Fruit fly (Drosophila melanogaster): ENCODE results near the gene CG11286.
A peak's percentile ranks its signal among the peaks of the same experiment; 100 is the strongest.

CG11286 gene

DNA sequence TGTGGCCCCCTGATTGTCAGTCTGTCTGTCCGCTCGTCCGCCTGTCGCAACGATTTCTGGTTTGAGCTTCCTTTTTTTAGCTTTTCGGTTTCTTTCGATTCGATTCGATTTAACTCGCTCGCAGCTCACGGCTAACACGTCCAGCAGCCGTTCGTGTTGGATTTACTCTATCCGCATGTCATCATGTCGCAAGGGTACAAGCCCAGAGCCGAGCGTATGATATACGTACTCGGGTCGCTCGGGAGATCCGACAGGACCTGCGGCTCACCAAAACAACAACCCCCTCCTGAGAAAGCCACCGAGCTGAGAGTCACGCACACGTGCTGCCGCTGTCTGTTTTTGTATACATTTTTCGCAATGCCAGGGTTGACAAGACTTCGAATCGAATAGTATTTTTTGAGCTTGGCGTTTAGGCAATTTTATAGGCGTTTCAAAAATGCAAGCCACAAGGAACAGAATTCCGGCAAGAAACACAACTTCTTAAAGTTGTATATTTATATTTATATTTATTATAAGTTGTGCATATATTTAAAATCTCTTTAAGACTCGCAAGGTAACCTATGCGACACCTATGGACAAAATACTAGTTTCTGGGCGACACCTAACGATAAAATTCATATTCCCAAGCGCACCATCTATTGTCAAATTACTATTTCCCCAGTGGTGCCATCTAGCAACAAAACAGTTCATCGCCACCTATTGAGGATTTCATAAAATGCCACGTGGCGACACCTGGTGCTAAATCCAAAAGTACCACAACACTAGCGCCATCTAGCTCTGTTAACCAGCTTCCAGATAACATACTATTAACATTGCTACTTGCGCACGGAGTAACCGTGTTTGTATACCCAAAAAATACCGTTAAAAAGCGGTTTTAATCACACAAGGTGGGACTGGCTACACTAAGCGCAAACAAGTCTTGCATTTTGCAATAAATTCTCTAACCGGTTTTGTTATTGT, 38.4 kb upstream of the CG11286 start, which contains the start of the genes CG2993 and sgll (continued):
- peak; percentile 90 for TF ChIP-seq HLH3B (GFP tag; IDR thresholded peaks at IDR 0.05)
- peak; percentile 93 for TF ChIP-seq Rx (GFP tag; IDR thresholded peaks at IDR 0.05)
- TF ChIP-seq zen (tag; optimal IDR thresholded peaks at IDR 0.05): peak; percentile 88
- TF ChIP-seq gcm2 (GFP tag; optimal IDR thresholded peaks at IDR 0.05): peak; percentile 69
- peak; percentile 76; the same call in 2 of the 3 replicates for TF ChIP-seq jigr1 (GFP tag; IDR thresholded peaks at IDR 0.05)
- peak; percentile 72 for TF ChIP-seq seq (GFP tag; IDR thresholded peaks at IDR 0.05)
- peak; percentile 86 for TF ChIP-seq cwo (GFP tag; optimal IDR thresholded peaks at IDR 0.05)
- TF ChIP-seq da (GFP tag; optimal IDR thresholded peaks at IDR 0.05): peak; percentile 93
- peak; percentile 80 for TF ChIP-seq ERR (GFP tag; optimal IDR thresholded peaks at IDR 0.05)
- peak; percentile 83 for TF ChIP-seq CG2116 (GFP tag; optimal IDR thresholded peaks at IDR 0.05)
- TF ChIP-seq Mad (GFP tag; optimal IDR thresholded peaks at IDR 0.05): peak; percentile 79
- peak; percentile 86 for TF ChIP-seq CG6175 (GFP tag; IDR thresholded peaks at IDR 0.05)
- TF ChIP-seq CG18011 (GFP tag; optimal IDR thresholded peaks at IDR 0.05): no peak
- peak; percentile 92 for TF ChIP-seq CG12942 (GFP tag; optimal IDR thresholded peaks at IDR 0.05)
- TF ChIP-seq CG1832 (GFP tag; optimal IDR thresholded peaks at IDR 0.05): no peak
- TF ChIP-seq rib (GFP tag; IDR thresholded peaks at IDR 0.05): no peak; the same call in 1 of the 2 replicates
- TF ChIP-seq grn (GFP tag; optimal IDR thresholded peaks at IDR 0.05): peak; percentile 16
- peak; percentile 57 for TF ChIP-seq CG3281 (GFP tag; optimal IDR thresholded peaks at IDR 0.05)
- no peak for TF ChIP-seq crol (GFP tag; IDR thresholded peaks at IDR 0.05)
- TF ChIP-seq CG33213 (GFP tag; optimal IDR thresholded peaks at IDR 0.05): peak; percentile 98
- no peak; the same call in 1 of the 2 replicates for TF ChIP-seq CG4360 (GFP tag; IDR thresholded peaks at IDR 0.05)
- TF ChIP-seq CG32772 (GFP tag; IDR thresholded peaks at IDR 0.05): peak; percentile 95
- peak; percentile 68 for TF ChIP-seq kni (GFP tag; optimal IDR thresholded peaks at IDR 0.05)
- TF ChIP-seq CG32767 (GFP tag; IDR thresholded peaks at IDR 0.05): no peak; the same call in 1 of the 2 replicates
- TF ChIP-seq dan (GFP tag; IDR thresholded peaks at IDR 0.05): peak; percentile 46; the same call in 1 of the 2 replicates
- TF ChIP-seq BEAF-32 (GFP tag; optimal IDR thresholded peaks at IDR 0.05): peak; percentile 21
- peak; percentile 93 for TF ChIP-seq dysf (GFP tag; IDR thresholded peaks at IDR 0.05)
- TF ChIP-seq CG18764 (GFP tag; optimal IDR thresholded peaks at IDR 0.05): peak; percentile 90
- TF ChIP-seq en (GFP tag; optimal IDR thresholded peaks at IDR 0.05): peak; percentile 91
- TF ChIP-seq NK7.1 (GFP tag; optimal IDR thresholded peaks at IDR 0.05): peak; percentile 84
- peak; percentile 81 for TF ChIP-seq sr (GFP tag; IDR thresholded peaks at IDR 0.05)
- peak; percentile 93 for TF ChIP-seq CG16815 (GFP tag; optimal IDR thresholded peaks at IDR 0.05)
- TF ChIP-seq Meics (GFP tag; optimal IDR thresholded peaks at IDR 0.05): peak; percentile 90
- peak; percentile 63 for TF ChIP-seq CG1529 (GFP tag; optimal IDR thresholded peaks at IDR 0.05)
- peak; percentile 89 for TF ChIP-seq mirr (GFP tag; optimal IDR thresholded peaks at IDR 0.05)
- TF ChIP-seq gt (GFP tag; IDR thresholded peaks at IDR 0.05): peak; percentile 83
- TF ChIP-seq row (GFP tag; IDR thresholded peaks at IDR 0.05): peak; percentile 64
- TF ChIP-seq fd96Cb (tag; optimal IDR thresholded peaks at IDR 0.05): peak; percentile 85
- no peak for TF ChIP-seq kah (GFP tag; optimal IDR thresholded peaks at IDR 0.05)
- peak; percentile 99 for TF ChIP-seq Ets65A (GFP tag)
- TF ChIP-seq fu2 (GFP tag; optimal IDR thresholded peaks at IDR 0.05): peak; percentile 83
- peak; percentile 76 for TF ChIP-seq CG31224 (GFP tag; IDR thresholded peaks at IDR 0.05)
- peak; percentile 84 for TF ChIP-seq Doc2 (GFP tag; IDR thresholded peaks at IDR 0.05)
- TF ChIP-seq ham (GFP tag; IDR thresholded peaks at IDR 0.05): peak; percentile 60; the same call in 1 of the 2 replicates
- TF ChIP-seq peb (GFP tag; IDR thresholded peaks at IDR 0.05): peak; percentile 85
- peak; percentile 95 for TF ChIP-seq NC2β (GFP tag; optimal IDR thresholded peaks at IDR 0.05)
- peak; percentile 82 for TF ChIP-seq luna (GFP tag; optimal IDR thresholded peaks at IDR 0.05)
- TF ChIP-seq nau (GFP tag; optimal IDR thresholded peaks at IDR 0.05): no peak
- TF ChIP-seq ind (GFP tag; optimal IDR thresholded peaks at IDR 0.05): peak; percentile 95
- TF ChIP-seq CG12104 (GFP tag; optimal IDR thresholded peaks at IDR 0.05): peak; percentile 65

Measured in whole organism, embryonic.